Fruit fly (Drosophila melanogaster) whole organism, embryonic: ENCODE data around the gene galectin.

ENCODE experiments used
- Adf1 ChIP-seq: fragments of 200-800 bp; sonication (Bioruptor generic); IDR thresholded peaks from 2 replicates; pipeline ENCODE4 v1.3.6; 2022; ENCODE audit warnings: missing biosample characterization, missing genetic modification characterization
- CG10366 ChIP-seq: fragments of 200-800 bp; sonication (Bioruptor generic); IDR thresholded peaks from 2 replicates; pipeline ENCODE4 v1.3.6; 2022; ENCODE audit warnings: missing biosample characterization, missing genetic modification characterization
- CG11085 ChIP-seq: fragments of 200-800 bp; sonication (Bioruptor generic); IDR thresholded peaks from 2 replicates; pipeline ENCODE4 v1.3.6; 2022; ENCODE audit warnings: missing biosample characterization, missing genetic modification characterization
- CG11093 ChIP-seq: fragments of 200-800 bp; sonication (Bioruptor generic); IDR thresholded peaks from 3 replicates; pipeline ENCODE4 v1.3.6; 2022; ENCODE audit warnings: missing biosample characterization, missing genetic modification characterization
- CG11398 ChIP-seq: fragments of 200-800 bp; sonication (Bioruptor generic); optimal IDR thresholded peaks from 2 replicates; lab custom pipeline; 2016; ENCODE audit warnings: missing biosample characterization, missing genetic modification characterization
- CG12659 ChIP-seq: fragments of 200-800 bp; sonication (Bioruptor generic); optimal IDR thresholded peaks from 3 replicates; lab custom pipeline; 2017; ENCODE audit warnings: mild to moderate bottlenecking, missing biosample characterization, missing genetic modification reagents, missing genetic modification characterization
- CG13287 ChIP-seq: fragments of 200-800 bp; sonication (Bioruptor generic); IDR thresholded peaks from 2 replicates; pipeline ENCODE4 v1.3.6; 2022; ENCODE audit warnings: missing biosample characterization, missing genetic modification characterization; ENCODE audit not compliant: partially characterized antibody
- CG15269 ChIP-seq: fragments of 200-800 bp; sonication (Bioruptor generic); optimal IDR thresholded peaks from 2 replicates; lab custom pipeline; 2018; ENCODE audit warnings: missing biosample characterization, mild to moderate bottlenecking, missing genetic modification characterization, moderate library complexity
- CG17568 ChIP-seq: fragments of 200-800 bp; sonication (Bioruptor generic); optimal IDR thresholded peaks from 2 replicates; lab custom pipeline; 2018; ENCODE audit warnings: missing biosample characterization, mild to moderate bottlenecking, missing genetic modification characterization, moderate library complexity
- CG2129 ChIP-seq: fragments of 200-800 bp; sonication (Bioruptor generic); IDR thresholded peaks from 2 replicates; pipeline ENCODE4 v1.3.6; 2022; ENCODE audit warnings: missing biosample characterization, missing genetic modification characterization; ENCODE audit not compliant: partially characterized antibody
- CG2202 ChIP-seq: fragments of 200-800 bp; sonication (Bioruptor generic); optimal IDR thresholded peaks from 2 replicates; lab custom pipeline; 2018; ENCODE audit warnings: missing biosample characterization, mild to moderate bottlenecking, missing genetic modification characterization
- CG3065 ChIP-seq: fragments of 200-800 bp; sonication (Bioruptor generic); optimal IDR thresholded peaks from 2 replicates; lab custom pipeline; 2016; ENCODE audit warnings: missing biosample characterization, missing genetic modification characterization
- CG32772 ChIP-seq: fragments of 200-800 bp; sonication (Bioruptor generic); IDR thresholded peaks from 2 replicates; pipeline ENCODE4 v1.3.6; 2022; ENCODE audit warnings: missing biosample characterization, missing genetic modification characterization
- CG3281 ChIP-seq: fragments of 200-800 bp; sonication (Bioruptor generic); optimal IDR thresholded peaks from 3 replicates; lab custom pipeline; 2017; ENCODE audit warnings: missing biosample characterization, mild to moderate bottlenecking, missing genetic modification characterization
- CG33213 ChIP-seq: fragments of 200-800 bp; sonication (Bioruptor generic); optimal IDR thresholded peaks from 3 replicates; lab custom pipeline; 2016; ENCODE audit warnings: missing biosample characterization, missing genetic modification characterization
- CG42726 ChIP-seq: fragments of 200-800 bp; sonication (Bioruptor generic); IDR thresholded peaks from 2 replicates; pipeline ENCODE4 v1.3.6; 2022; ENCODE audit warnings: missing biosample characterization, missing genetic modification characterization; ENCODE audit not compliant: partially characterized antibody
- CG7839 ChIP-seq: fragments of 200-800 bp; sonication (Bioruptor generic); optimal IDR thresholded peaks from 3 replicates; lab custom pipeline; 2018; ENCODE audit warnings: missing biosample characterization, mild to moderate bottlenecking, missing genetic modification characterization, moderate library complexity
- CG7987 ChIP-seq: fragments of 200-800 bp; sonication (Bioruptor generic); optimal IDR thresholded peaks from 2 replicates; lab custom pipeline; 2018; ENCODE audit warnings: missing biosample characterization, mild to moderate bottlenecking, missing genetic modification characterization, moderate library complexity
- CTCF ChIP-seq: fragments of 200-800 bp; sonication (Bioruptor generic); optimal IDR thresholded peaks from 2 replicates; lab custom pipeline; 2017; ENCODE audit warnings: missing biosample characterization, mild to moderate bottlenecking, missing genetic modification characterization, moderate library complexity
- D19A ChIP-seq: fragments of 200-800 bp; optimal IDR thresholded peaks from 3 replicates; lab custom pipeline; 2019; ENCODE audit warnings: missing biosample characterization, mild to moderate bottlenecking, missing genetic modification characterization, moderate library complexity
- Doc2 ChIP-seq: fragments of 200-800 bp; sonication (Bioruptor generic); IDR thresholded peaks from 2 replicates; pipeline ENCODE4 v1.3.6; 2022; ENCODE audit warnings: missing biosample characterization, missing genetic modification characterization
- HHEX ChIP-seq: fragments of 200-800 bp; sonication (Bioruptor generic); optimal IDR thresholded peaks from 3 replicates; lab custom pipeline; 2017; ENCODE audit warnings: missing biosample characterization, mild to moderate bottlenecking, missing genetic modification characterization, missing genetic modification reagents
- HLH4C ChIP-seq: fragments of 200-800 bp; sonication (Bioruptor generic); IDR thresholded peaks from 3 replicates; pipeline ENCODE4 v1.3.6; 2022; ENCODE audit warnings: missing biosample characterization, missing genetic modification characterization; ENCODE audit not compliant: partially characterized antibody
- Max ChIP-seq: fragments of 200-800 bp; sonication (Bioruptor generic); optimal IDR thresholded peaks from 2 replicates; lab custom pipeline; 2016; ENCODE audit warnings: missing biosample characterization, mild to moderate bottlenecking, missing genetic modification characterization
- Mes4 ChIP-seq: fragments of 200-800 bp; sonication (Bioruptor generic); optimal IDR thresholded peaks from 2 replicates; lab custom pipeline; 2016; ENCODE audit warnings: missing biosample characterization, missing genetic modification characterization
- Mrtf ChIP-seq: fragments of 200-800 bp; sonication (Bioruptor generic); IDR thresholded peaks from 3 replicates; pipeline ENCODE4 v1.3.6; 2022; ENCODE audit warnings: missing biosample characterization, missing genetic modification characterization
- Rfx ChIP-seq: fragments of 200-800 bp; sonication (Bioruptor generic); IDR thresholded peaks from 2 replicates; pipeline ENCODE4 v1.3.6; 2022; ENCODE audit warnings: missing biosample characterization, missing genetic modification characterization
- Sry-β ChIP-seq: fragments of 200-800 bp; sonication (Bioruptor generic); optimal IDR thresholded peaks from 2 replicates; lab custom pipeline; 2018; ENCODE audit warnings: missing biosample characterization, mild to moderate bottlenecking, missing genetic modification characterization, moderate library complexity
- Trl ChIP-seq, 3 experiments: fragments of >200 bp in 2 of 3; fragments of 200-800 bp in 1 of 3; sonication (Bioruptor generic) in 1 of 3; optimal IDR thresholded peaks; 2 replicates in 1 of 3; 3 replicates in 2 of 3; lab custom pipeline; 2016 to 2017; ENCODE audit warnings: missing biosample characterization in 1 of 3, missing genetic modification characterization in 1 of 3
- ara ChIP-seq: fragments of 200-800 bp; sonication (Bioruptor generic); IDR thresholded peaks from 2 replicates; pipeline ENCODE4 v1.3.6; 2022; ENCODE audit warnings: missing biosample characterization, missing genetic modification characterization
- cas ChIP-seq: fragments of 200-800 bp; sonication (Bioruptor generic); IDR thresholded peaks from 2 replicates; pipeline ENCODE4 v1.3.6; 2022; ENCODE audit warnings: missing biosample characterization, missing genetic modification characterization
- dimm ChIP-seq: fragments of 200-800 bp; sonication (Bioruptor generic); IDR thresholded peaks from 2 replicates; pipeline ENCODE4 v1.3.6; 2022; ENCODE audit warnings: missing biosample characterization, missing genetic modification characterization
- en ChIP-seq: fragments of 200-800 bp; sonication (Bioruptor generic); optimal IDR thresholded peaks from 2 replicates; lab custom pipeline; 2016; ENCODE audit warnings: missing biosample characterization, missing genetic modification characterization
- fd3F ChIP-seq: fragments of 200-800 bp; sonication (Bioruptor generic); optimal IDR thresholded peaks from 2 replicates; lab custom pipeline; 2018; ENCODE audit warnings: missing biosample characterization, mild to moderate bottlenecking, missing genetic modification characterization, moderate library complexity
- gsb-n ChIP-seq: fragments of 200-800 bp; sonication (Bioruptor generic); optimal IDR thresholded peaks from 3 replicates; lab custom pipeline; 2018; ENCODE audit warnings: missing biosample characterization, mild to moderate bottlenecking, missing genetic modification characterization
- hbn ChIP-seq: fragments of 200-800 bp; sonication (Bioruptor generic); IDR thresholded peaks from 2 replicates; pipeline ENCODE4 v1.3.6; 2022; ENCODE audit warnings: missing biosample characterization, missing genetic modification characterization; ENCODE audit not compliant: partially characterized antibody
- kah ChIP-seq: fragments of 200-800 bp; sonication (Bioruptor generic); optimal IDR thresholded peaks from 2 replicates; lab custom pipeline; 2018; ENCODE audit warnings: missing biosample characterization, mild to moderate bottlenecking, missing genetic modification characterization
- pan ChIP-seq, 4 experiments: fragments of >200 bp in 3 of 4; fragments of 200-800 bp in 1 of 4; sonication (Bioruptor generic) in 1 of 4; optimal IDR thresholded peaks in 3 of 4; IDR thresholded peaks in 1 of 4; 2 replicates each; pipeline versions ENCODE4 v1.3.6 to Lab custom; 2017 to 2022; ENCODE audit warnings: missing biosample characterization in 2 of 4, missing genetic modification characterization in 2 of 4, mixed read lengths in 1 of 4
- sc ChIP-seq, 3 experiments: fragments of >200 bp in 2 of 3; fragments of 200-800 bp in 1 of 3; sonication (Bioruptor generic) in 1 of 3; optimal IDR thresholded peaks; 2 replicates in 2 of 3; 3 replicates in 1 of 3; lab custom pipeline; 2017; ENCODE audit warnings: mild to moderate bottlenecking in 1 of 3, missing biosample characterization in 1 of 3, missing genetic modification characterization in 1 of 3, missing genetic modification reagents in 1 of 3
- schlank ChIP-seq: fragments of 200-800 bp; sonication (Bioruptor generic); optimal IDR thresholded peaks from 2 replicates; lab custom pipeline; 2018; ENCODE audit warnings: missing biosample characterization, mild to moderate bottlenecking, missing genetic modification characterization
- scrt ChIP-seq: fragments of 200-800 bp; sonication (Bioruptor generic); optimal IDR thresholded peaks from 2 replicates; lab custom pipeline; 2018; ENCODE audit warnings: missing biosample characterization, mild to moderate bottlenecking, missing genetic modification characterization, moderate library complexity
- sd ChIP-seq: fragments of 200-800 bp; sonication (Bioruptor generic); optimal IDR thresholded peaks from 3 replicates; lab custom pipeline; 2018; ENCODE audit warnings: missing biosample characterization, mild to moderate bottlenecking, missing genetic modification characterization, moderate library complexity
- seq ChIP-seq: fragments of 200-800 bp; sonication (Bioruptor generic); IDR thresholded peaks from 2 replicates; pipeline ENCODE4 v1.3.6; 2022; ENCODE audit warnings: missing biosample characterization, missing genetic modification characterization
- stwl ChIP-seq: fragments of 200-800 bp; sonication (Bioruptor generic); optimal IDR thresholded peaks from 3 replicates; lab custom pipeline; 2018; ENCODE audit warnings: missing biosample characterization, mild to moderate bottlenecking, missing genetic modification characterization, moderate library complexity
- tio ChIP-seq: fragments of 200-800 bp; sonication (Bioruptor generic); optimal IDR thresholded peaks from 2 replicates; lab custom pipeline; 2017; ENCODE audit warnings: missing biosample characterization, missing genetic modification characterization, inconsistent platforms
- tll ChIP-seq, 2 experiments: fragments of 200-800 bp in 1 of 2; fragments of >200 bp in 1 of 2; sonication (Bioruptor generic) in 1 of 2; optimal IDR thresholded peaks; 2 replicates each; lab custom pipeline; 2017 to 2019; ENCODE audit warnings: missing biosample characterization in 2 of 2, missing genetic modification characterization in 2 of 2, mild to moderate bottlenecking in 1 of 2, moderate library complexity in 1 of 2
- wek ChIP-seq: fragments of 200-800 bp; sonication (Bioruptor generic); optimal IDR thresholded peaks from 3 replicates; lab custom pipeline; 2018; ENCODE audit warnings: missing biosample characterization, mild to moderate bottlenecking, missing genetic modification characterization, moderate library complexity

Gene galectin

DNA sequence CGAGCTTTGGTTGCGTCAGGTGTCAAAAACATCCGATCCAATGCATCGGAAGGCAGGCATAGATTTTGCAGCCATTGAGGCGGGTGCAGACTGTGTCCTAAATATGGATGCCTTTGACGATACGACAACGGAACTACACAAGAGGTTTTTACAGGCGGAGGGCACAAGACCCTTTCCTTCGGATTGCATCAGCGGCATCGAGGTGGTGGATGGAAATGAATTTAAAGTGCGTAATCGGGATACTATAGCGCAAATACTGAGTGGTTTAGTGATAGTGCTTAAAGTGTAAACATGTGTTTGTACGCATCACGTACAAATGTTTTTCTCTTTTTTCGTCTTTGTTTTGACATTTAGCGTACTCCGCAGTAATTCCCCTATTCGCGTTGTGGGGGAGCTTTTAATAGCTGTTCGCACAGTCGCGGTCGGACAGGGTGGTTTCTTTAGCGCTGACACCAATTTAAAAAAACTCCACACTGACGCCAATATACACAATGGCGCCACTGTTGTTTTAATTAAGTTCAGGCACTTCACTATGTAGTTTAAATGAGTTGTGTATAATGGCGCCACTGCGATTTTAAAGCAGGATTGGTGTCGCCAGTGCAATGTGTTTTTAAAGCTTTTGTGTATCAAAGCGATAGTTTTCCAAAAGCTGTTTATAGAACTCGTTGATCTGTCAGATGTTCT, 1.3 kb downstream of the galectin start (continued):
- TF ChIP-seq CG15269 (tag; lab: Kevin White, UChicago) (peak; percentile 15), CG13287 (peak; percentile 81), CG7987 (GFP tag; lab: Kevin White, UChicago) (peak; percentile 81), CG2129 (GFP tag; lab: Robert Waterston, UW) (no peak), sc (optimal IDR thresholded peaks at IDR 0.05; lab: Kevin White, UChicago) (no peak), sc (GFP tag; optimal IDR thresholded peaks at IDR 0.05; lab: Kevin White, UChicago) (no peak), CG3281 (GFP tag; lab: Kevin White, UChicago) (peak; percentile 97), CG11085 (0 out of 2 replicates have a peak, but pooled peaks have one; percentile 11), gsb-n (tag; lab: Kevin White, UChicago) (no peak), CG33213 (GFP tag; lab: Kevin White, UChicago) (peak; percentile 72), CG32772 (no peak), CG7839 (tag; lab: Kevin White, UChicago) (peak; percentile 36), Adf1 (GFP tag; lab: Robert Waterston, UW) (peak; percentile 48), hbn (peak; percentile 38), Rfx (GFP tag; lab: Robert Waterston, UW) (peak; percentile 80; the same call in 1 of the 2 replicates), CG42726 (GFP tag; lab: Robert Waterston, UW) (peak; percentile 50), fd3F (no peak), sd (peak; percentile 49), pan (optimal IDR thresholded peaks at IDR 0.05; lab: Kevin White, UChicago) (no peak), pan (GFP tag; optimal IDR thresholded peaks at IDR 0.05 in 1 of 2, IDR thresholded peaks at IDR 0.05 in 1 of 2) (peak in 1 of 2 experiments; percentile 49), CG17568 (GFP tag; lab: Kevin White, UChicago) (no peak), CG10366 (GFP tag; lab: Robert Waterston, UW) (peak; percentile 94), CG3065 (GFP tag; lab: Kevin White, UChicago) (no peak), stwl (peak; percentile 2), kah (GFP tag; lab: Kevin White, UChicago) (no peak), dimm (GFP tag; lab: Robert Waterston, UW) (no peak), HHEX (GFP tag; lab: Kevin White, UChicago) (peak; percentile 23), CTCF (GFP tag; lab: Kevin White, UChicago) (peak; percentile 99), schlank (tag; lab: Kevin White, UChicago) (no peak), cas (no peak), Sry-β (GFP tag; lab: Kevin White, UChicago) (no peak), Mes4 (GFP tag; lab: Kevin White, UChicago) (peak; percentile 43), D19A (no peak), ara (GFP tag; lab: Robert Waterston, UW) (no peak), CG2202 (tag; lab: Kevin White, UChicago) (no peak), HLH4C (peak; percentile 39; the same call in 1 of the 3 replicates), CG11398 (GFP tag; lab: Kevin White, UChicago) (no peak), scrt (GFP tag; lab: Kevin White, UChicago) (no peak), tio (GFP tag; lab: Kevin White, UChicago) (no peak), tll (GFP tag; optimal IDR thresholded peaks at IDR 0.05; lab: Kevin White, UChicago) (no peak), Mrtf (GFP tag; lab: Robert Waterston, UW) (peak; percentile 64; the same call in 2 of the 3 replicates), CG12659 (peak; percentile 30), Max (no peak), CG11093 (GFP tag; lab: Robert Waterston, UW) (no peak), seq (0 out of 2 replicates have a peak, but pooled peaks have one; percentile 56), wek (GFP tag; lab: Kevin White, UChicago) (no peak), en (peak; percentile 7), Trl (optimal IDR thresholded peaks at IDR 0.05; lab: Kevin White, UChicago) (no peak), Trl (GFP tag; optimal IDR thresholded peaks at IDR 0.05; lab: Kevin White, UChicago) (peak; percentile 40), Doc2 (GFP tag; lab: Robert Waterston, UW) (no peak)
